Worm (Caenorhabditis elegans) whole organism, L2 larva: ENCODE results near the gene Y22D7AL.6.

Experiments
- C34F6.9 ChIP-seq: fragments of 150-350 bp; optimal IDR thresholded peaks from 2 replicates; lab custom pipeline; 2014; ENCODE audit warnings: missing biosample characterization, missing genetic modification characterization
- F13H6.1 ChIP-seq: sonication (generic microtip); optimal IDR thresholded peaks from 2 replicates; lab custom pipeline; 2016; ENCODE audit warnings: missing genetic modification characterization, missing compliant biosample characterization
- R02D3.7 ChIP-seq: fragments of 150-350 bp; optimal IDR thresholded peaks from 2 replicates; lab custom pipeline; 2014; ENCODE audit warnings: missing biosample characterization, missing genetic modification characterization
- Y55F3AM.14 ChIP-seq: fragments of 200-800 bp; sonication (Bioruptor generic); optimal IDR thresholded peaks from 2 replicates; lab custom pipeline; 2018; ENCODE audit warnings: mild to moderate bottlenecking, missing genetic modification characterization, missing compliant biosample characterization
- ZK546.5 ChIP-seq: sonication (generic microtip); optimal IDR thresholded peaks from 2 replicates; lab custom pipeline; 2017; ENCODE audit warnings: missing biosample characterization, missing genetic modification characterization
- aly-2 ChIP-seq: fragments of 150-350 bp; optimal IDR thresholded peaks from 2 replicates; lab custom pipeline; 2014; ENCODE audit warnings: missing biosample characterization, missing genetic modification characterization
- ama-1 ChIP-seq: fragments of 150-350 bp; optimal IDR thresholded peaks from 2 replicates; lab custom pipeline; 2018; ENCODE audit warnings: inconsistent platforms
- blmp-1 ChIP-seq: sonication (generic microtip); optimal IDR thresholded peaks from 2 replicates; lab custom pipeline; 2017; ENCODE audit warnings: missing genetic modification characterization, mild to moderate bottlenecking, missing compliant biosample characterization, antibody characterized with exemption, moderate library complexity; ENCODE audit not compliant: insufficient read depth
- ceh-16 ChIP-seq: fragments of 150-350 bp; optimal IDR thresholded peaks from 2 replicates; lab custom pipeline; 2014; ENCODE audit warnings: missing biosample characterization, missing genetic modification characterization
- ceh-82 ChIP-seq: fragments of 150-350 bp; optimal IDR thresholded peaks from 2 replicates; lab custom pipeline; 2014; ENCODE audit warnings: missing biosample characterization, missing genetic modification characterization
- crh-2 ChIP-seq: sonication (generic microtip); optimal IDR thresholded peaks from 2 replicates; lab custom pipeline; 2017; ENCODE audit warnings: missing biosample characterization, missing genetic modification characterization
- dmd-4 ChIP-seq: sonication (generic microtip); optimal IDR thresholded peaks from 2 replicates; lab custom pipeline; 2017; ENCODE audit warnings: missing biosample characterization, missing genetic modification characterization
- egl-27 ChIP-seq: sonication (generic microtip); optimal IDR thresholded peaks from 3 replicates; lab custom pipeline; 2017; ENCODE audit warnings: missing biosample characterization, missing genetic modification reagents, missing genetic modification characterization
- elt-1 ChIP-seq: fragments of 150-350 bp; optimal IDR thresholded peaks from 2 replicates; lab custom pipeline; 2014; ENCODE audit warnings: missing biosample characterization, missing genetic modification characterization
- elt-3 ChIP-seq: sonication (generic microtip); optimal IDR thresholded peaks from 2 replicates; lab custom pipeline; 2017; ENCODE audit warnings: missing biosample characterization, missing genetic modification characterization
- fos-1 ChIP-seq: fragments of 150-350 bp; optimal IDR thresholded peaks from 2 replicates; lab custom pipeline; 2014; ENCODE audit warnings: missing biosample characterization, missing genetic modification characterization
- gmeb-1 ChIP-seq: fragments of 150-350 bp; optimal IDR thresholded peaks from 2 replicates; lab custom pipeline; 2014; ENCODE audit warnings: missing biosample characterization, missing genetic modification characterization
- lin-11 ChIP-seq: fragments of 150-350 bp; sonication (generic microtip); optimal IDR thresholded peaks from 2 replicates; lab custom pipeline; 2014; ENCODE audit warnings: missing biosample characterization, missing genetic modification characterization, inconsistent platforms, mixed read lengths
- lin-39 ChIP-seq: fragments of 150-350 bp; optimal IDR thresholded peaks from 2 replicates; lab custom pipeline; 2014; ENCODE audit warnings: missing biosample characterization, missing genetic modification reagents, missing genetic modification characterization
- mab-5 ChIP-seq: fragments of 150-350 bp; optimal IDR thresholded peaks from 2 replicates; lab custom pipeline; 2014; ENCODE audit warnings: missing biosample characterization, missing genetic modification characterization
- mbf-1 ChIP-seq: sonication (generic microtip); optimal IDR thresholded peaks from 2 replicates; lab custom pipeline; 2017; ENCODE audit warnings: missing biosample characterization, missing genetic modification characterization
- mdl-1 ChIP-seq, 2 experiments: fragments of 150-350 bp in 1 of 2; sonication (generic microtip) in 1 of 2; optimal IDR thresholded peaks; 2 replicates each; lab custom pipeline; 2017; ENCODE audit warnings: missing biosample characterization in 2 of 2, missing genetic modification characterization in 2 of 2
- nhr-10 ChIP-seq: sonication (generic microtip); optimal IDR thresholded peaks from 2 replicates; lab custom pipeline; 2017; ENCODE audit warnings: missing biosample characterization, missing genetic modification characterization
- nhr-11 ChIP-seq: fragments of 150-350 bp; optimal IDR thresholded peaks from 2 replicates; lab custom pipeline; 2014; ENCODE audit warnings: missing biosample characterization, missing genetic modification characterization
- nhr-129 ChIP-seq: fragments of 150-350 bp; optimal IDR thresholded peaks from 2 replicates; lab custom pipeline; 2014; ENCODE audit warnings: missing biosample characterization, missing genetic modification characterization
- nhr-25 ChIP-seq: fragments of 150-350 bp; sonication (generic microtip); optimal IDR thresholded peaks from 3 replicates; lab custom pipeline; 2014; ENCODE audit warnings: missing biosample characterization, missing genetic modification characterization
- nhr-6 ChIP-seq: fragments of 150-350 bp; optimal IDR thresholded peaks from 2 replicates; lab custom pipeline; 2014; ENCODE audit warnings: missing biosample characterization, missing genetic modification characterization
- nhr-77 ChIP-seq: fragments of 150-350 bp; optimal IDR thresholded peaks from 2 replicates; lab custom pipeline; 2014; ENCODE audit warnings: missing biosample characterization, missing genetic modification characterization
- peb-1 ChIP-seq: fragments of 150-350 bp; optimal IDR thresholded peaks from 2 replicates; lab custom pipeline; 2014; ENCODE audit warnings: missing biosample characterization, missing genetic modification characterization
- sem-4 ChIP-seq: fragments of 150-350 bp; optimal IDR thresholded peaks from 2 replicates; lab custom pipeline; 2014; ENCODE audit warnings: missing biosample characterization, missing genetic modification reagents, missing genetic modification characterization
- sma-3 ChIP-seq: sonication (generic microtip); optimal IDR thresholded peaks from 2 replicates; lab custom pipeline; 2016; ENCODE audit warnings: missing genetic modification reagents, missing genetic modification characterization, missing compliant biosample characterization
- sma-9 ChIP-seq, 2 experiments: fragments of 150-350 bp in 1 of 2; sonication (generic microtip) in 1 of 2; optimal IDR thresholded peaks; 2 replicates each; lab custom pipeline; 2014 to 2016; ENCODE audit warnings: missing genetic modification characterization in 2 of 2, mild to moderate bottlenecking in 1 of 2, missing biosample characterization in 1 of 2, missing compliant biosample characterization in 1 of 2, missing genetic modification reagents in 1 of 2, moderate library complexity in 1 of 2
- unc-39 ChIP-seq: fragments of 150-350 bp; optimal IDR thresholded peaks from 2 replicates; lab custom pipeline; 2014; ENCODE audit warnings: missing biosample characterization, missing genetic modification characterization
- unc-55 ChIP-seq: fragments of 150-350 bp; sonication (generic microtip); optimal IDR thresholded peaks from 3 replicates; lab custom pipeline; 2014; ENCODE audit warnings: missing biosample characterization, missing genetic modification reagents, missing genetic modification characterization
- zag-1 ChIP-seq: fragments of 150-350 bp; optimal IDR thresholded peaks from 2 replicates; lab custom pipeline; 2014; ENCODE audit warnings: missing biosample characterization, missing genetic modification characterization
- ztf-11 ChIP-seq: sonication (generic microtip); optimal IDR thresholded peaks from 2 replicates; lab custom pipeline; 2017; ENCODE audit warnings: missing biosample characterization, missing genetic modification characterization
- ztf-4 ChIP-seq: fragments of 150-350 bp; optimal IDR thresholded peaks from 2 replicates; lab custom pipeline; 2014; ENCODE audit warnings: missing biosample characterization, missing genetic modification characterization

Gene Y22D7AL.6

DNA sequence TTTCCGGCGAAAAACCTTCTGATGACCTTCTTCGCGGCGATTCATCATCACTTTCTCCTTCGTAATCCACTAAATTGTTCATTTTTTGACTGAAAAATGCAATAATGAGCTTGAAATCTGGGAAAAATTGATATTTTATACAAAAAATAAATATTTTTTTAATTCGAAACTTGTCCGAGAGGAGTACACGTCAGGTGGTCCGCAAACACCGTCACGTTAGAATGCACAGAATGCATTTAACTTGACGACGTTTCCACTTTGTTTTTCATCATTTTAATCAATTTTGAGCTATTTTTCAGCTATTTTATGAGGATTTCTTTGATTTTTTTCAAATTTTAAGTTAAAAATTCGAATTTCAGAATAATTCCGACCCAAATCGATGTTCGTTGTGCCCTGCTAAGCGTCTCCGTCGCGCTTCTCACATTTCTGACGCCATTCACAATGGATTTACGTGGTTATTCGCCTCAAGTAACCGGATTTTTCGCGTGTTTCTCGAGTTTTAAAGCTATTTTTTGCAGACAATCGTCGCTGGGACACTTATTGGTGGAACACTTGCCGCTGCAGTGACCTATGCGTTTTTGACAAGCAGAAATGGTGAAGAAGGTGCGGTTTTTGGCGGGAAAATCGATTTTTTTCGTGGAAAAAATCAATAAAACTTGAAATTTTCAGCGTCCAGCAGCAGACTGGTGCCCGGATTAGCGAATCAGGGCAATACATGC, 46.1 kb upstream of the Y22D7AL.6 start, which contains the start of the genes eelo-1 and Y67D2.2 (continued):
- TF ChIP-seq nhr-6 (peak; percentile 46), nhr-129 (tag; lab: Kevin White, UChicago) (no peak), nhr-10 (tag; lab: Kevin White, UChicago) (no peak), ceh-82 (tag; lab: Kevin White, UChicago) (no peak), sma-9 (GFP tag; optimal IDR thresholded peaks at IDR 0.05; lab: Kevin White, UChicago) (no peak), sma-9 (tag; optimal IDR thresholded peaks at IDR 0.05; lab: Kevin White, UChicago) (no peak)

DNA sequence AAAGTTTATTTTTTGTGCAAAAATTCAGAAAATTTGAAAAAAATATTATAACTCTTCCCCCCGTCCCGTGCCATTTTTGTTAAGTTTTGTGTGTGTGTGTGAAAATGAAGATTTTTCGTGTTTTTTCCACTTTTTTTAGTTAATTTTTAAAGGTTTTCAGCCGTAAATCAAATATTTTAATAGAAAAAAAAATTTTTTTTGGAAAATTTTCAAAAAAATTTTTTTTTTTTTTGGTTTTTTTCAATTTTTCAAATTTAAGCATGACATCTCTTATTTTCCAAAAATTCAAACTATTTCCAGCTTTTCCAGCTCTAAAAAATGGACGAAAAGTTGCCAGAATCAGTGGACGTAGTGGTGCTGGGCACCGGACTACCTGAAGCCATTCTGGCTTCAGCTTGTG, 34.7 kb upstream of the Y22D7AL.6 start, which contains the start of gene rep-1:
rep-1 (plus strand) TSS at position 301 of the 400 bp plus-strand sequence.
- TF ChIP-seq nhr-10 (tag; lab: Kevin White, UChicago) (no peak), nhr-129 (tag; lab: Kevin White, UChicago) (no peak), unc-39 (tag; lab: Kevin White, UChicago) (no peak), nhr-77 (tag; lab: Kevin White, UChicago) (no peak), unc-55 (GFP tag; lab: Kevin White, UChicago) (no peak), ztf-4 (tag; lab: Kevin White, UChicago) (no peak), mbf-1 (no peak), sma-3 (GFP tag; lab: Kevin White, UChicago) (no peak), Y55F3AM.14 (GFP tag; lab: Kevin White, UChicago) (no peak), ztf-11 (tag; lab: Kevin White, UChicago) (no peak), fos-1 (no peak), egl-27 (tag; lab: Kevin White, UChicago) (no peak), zag-1 (tag; lab: Kevin White, UChicago) (no peak), ZK546.5 (no peak), mab-5 (tag; lab: Kevin White, UChicago) (no peak), elt-3 (tag; lab: Kevin White, UChicago) (no peak), gmeb-1 (no peak), sma-9 (GFP tag; optimal IDR thresholded peaks at IDR 0.05; lab: Kevin White, UChicago) (no peak), sma-9 (tag; optimal IDR thresholded peaks at IDR 0.05; lab: Kevin White, UChicago) (no peak)

DNA sequence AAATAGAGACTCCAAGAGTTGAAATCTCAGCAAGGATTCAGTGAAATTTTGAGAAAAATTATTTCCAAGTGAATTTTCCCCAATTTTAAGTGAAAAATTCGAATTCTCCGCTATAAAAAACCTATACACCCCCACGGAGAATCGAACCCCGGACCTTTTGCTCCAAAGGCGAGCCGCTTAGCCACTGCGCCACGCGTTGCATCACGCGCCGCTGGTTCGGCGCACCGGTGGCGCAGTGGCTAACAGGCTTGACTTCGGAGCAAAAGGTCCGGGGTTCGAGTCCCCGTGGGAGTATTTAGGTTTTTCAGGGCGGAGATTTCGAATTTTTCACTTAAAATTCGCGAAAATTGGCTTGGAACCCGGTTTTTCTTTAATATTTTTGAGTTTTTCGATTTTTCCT, 29.1 kb upstream of the Y22D7AL.6 start:
- TF ChIP-seq nhr-11 (tag; lab: Kevin White, UChicago) (no peak), ceh-82 (tag; lab: Kevin White, UChicago) (no peak), gmeb-1 (no peak), elt-3 (tag; lab: Kevin White, UChicago) (no peak), sem-4 (tag; lab: Kevin White, UChicago) (no peak), blmp-1 (tag; lab: Kevin White, UChicago) (no peak), dmd-4 (tag; lab: Kevin White, UChicago) (no peak), sma-9 (GFP tag; optimal IDR thresholded peaks at IDR 0.05; lab: Kevin White, UChicago) (no peak), sma-9 (tag; optimal IDR thresholded peaks at IDR 0.05; lab: Kevin White, UChicago) (no peak), ZK546.5 (no peak), F13H6.1 (tag; lab: Kevin White, UChicago) (no peak), ama-1 (no peak), mbf-1 (no peak), lin-39 (tag; lab: Kevin White, UChicago) (no peak), fos-1 (no peak), ceh-16 (no peak)

DNA sequence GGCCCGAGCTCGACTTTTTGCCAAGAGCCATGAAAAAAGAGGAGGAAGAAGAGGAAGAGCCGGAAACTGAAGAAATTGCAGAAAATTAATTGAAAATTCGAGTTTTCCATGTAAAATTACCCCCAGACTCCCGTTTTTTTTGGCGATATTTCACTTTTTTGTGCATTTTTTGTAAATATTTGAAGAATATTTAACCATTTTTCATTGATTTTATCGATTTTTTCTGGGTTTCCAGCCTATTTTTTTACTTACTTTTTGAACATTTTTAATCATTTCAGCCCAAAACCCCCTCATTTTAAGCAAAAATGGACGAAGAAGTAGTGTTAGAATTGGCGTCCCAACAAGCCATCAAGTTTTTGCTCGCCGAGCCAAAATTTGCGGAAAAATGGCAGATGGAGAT, 28.3 kb upstream of the Y22D7AL.6 start, which contains the start of gene Y22D7AL.7:
Y22D7AL.7 (plus strand) TSS at position 301 of the 400 bp plus-strand sequence.
- TF ChIP-seq ztf-11 (tag; lab: Kevin White, UChicago) (no peak), nhr-11 (tag; lab: Kevin White, UChicago) (no peak)

DNA sequence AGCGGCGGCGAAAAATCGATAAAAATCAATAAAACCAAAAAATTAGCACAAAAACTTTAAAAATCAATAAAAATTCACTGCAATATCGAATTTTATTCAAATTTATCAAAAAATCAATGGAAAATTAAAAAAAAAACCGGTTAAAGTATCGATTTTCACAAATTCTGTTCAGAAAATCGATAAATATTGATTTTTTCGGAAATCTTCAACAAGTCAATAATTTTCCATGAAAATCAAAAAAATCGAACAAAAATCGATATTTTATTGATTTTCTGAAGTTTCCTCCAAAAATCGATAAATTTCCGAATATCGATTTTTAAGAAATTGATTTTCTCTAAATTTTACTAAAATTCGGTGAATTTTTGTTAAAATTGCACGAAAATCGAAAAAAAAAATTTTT, 26.2 kb upstream of the Y22D7AL.6 start:
- TF ChIP-seq ztf-4 (tag; lab: Kevin White, UChicago) (no peak), F13H6.1 (tag; lab: Kevin White, UChicago) (no peak), elt-1 (tag; lab: Kevin White, UChicago) (no peak), mdl-1 (tag; optimal IDR thresholded peaks at IDR 0.05; lab: Kevin White, UChicago) (no peak), sem-4 (tag; lab: Kevin White, UChicago) (no peak), aly-2 (tag; lab: Kevin White, UChicago) (no peak), nhr-6 (no peak), nhr-129 (tag; lab: Kevin White, UChicago) (no peak), dmd-4 (tag; lab: Kevin White, UChicago) (no peak), C34F6.9 (tag; lab: Kevin White, UChicago) (no peak), peb-1 (no peak), ceh-82 (tag; lab: Kevin White, UChicago) (no peak), lin-11 (no peak), nhr-25 (tag; lab: Kevin White, UChicago) (no peak), unc-39 (tag; lab: Kevin White, UChicago) (no peak), ztf-11 (tag; lab: Kevin White, UChicago) (no peak), crh-2 (tag; lab: Kevin White, UChicago) (no peak), sma-3 (GFP tag; lab: Kevin White, UChicago) (no peak), R02D3.7 (tag; lab: Kevin White, UChicago) (no peak), mbf-1 (no peak)
- TF ChIP-seq, all 48 proteins: peak for 0
